Fruit fly (Drosophila melanogaster) whole organism, embryonic: ENCODE data around the gene Sam-S.

Experiments used
- Atf6 ChIP-seq: fragments of 200-800 bp; sonication (Bioruptor generic); IDR thresholded peaks from 2 replicates; pipeline ENCODE4 v1.3.6; 2022; ENCODE audit warnings: missing biosample characterization, missing genetic modification characterization
- BEAF-32 ChIP-seq: fragments of 200-800 bp; sonication (Bioruptor generic); optimal IDR thresholded peaks from 3 replicates; lab custom pipeline; 2017; ENCODE audit warnings: missing biosample characterization, missing genetic modification characterization, mild to moderate bottlenecking, moderate library complexity, missing genetic modification reagents
- Bgb ChIP-seq: fragments of 200-800 bp; sonication (Bioruptor generic); IDR thresholded peaks from 2 replicates; pipeline ENCODE4 v1.3.6; 2022; ENCODE audit warnings: missing biosample characterization, missing genetic modification characterization; ENCODE audit not compliant: partially characterized antibody
- BtbVII ChIP-seq: fragments of 200-800 bp; sonication (Bioruptor generic); optimal IDR thresholded peaks from 3 replicates; lab custom pipeline; 2017; ENCODE audit warnings: missing biosample characterization, mild to moderate bottlenecking, missing genetic modification characterization
- CG11093 ChIP-seq: fragments of 200-800 bp; sonication (Bioruptor generic); IDR thresholded peaks from 3 replicates; pipeline ENCODE4 v1.3.6; 2022; ENCODE audit warnings: missing biosample characterization, missing genetic modification characterization
- CG12769 ChIP-seq: fragments of 200-800 bp; sonication (Bioruptor generic); optimal IDR thresholded peaks from 2 replicates; lab custom pipeline; 2019; ENCODE audit warnings: missing biosample characterization, mild to moderate bottlenecking, missing genetic modification characterization, moderate library complexity
- CG12942 ChIP-seq: fragments of 200-800 bp; sonication (Bioruptor generic); optimal IDR thresholded peaks from 3 replicates; lab custom pipeline; 2016; ENCODE audit warnings: missing biosample characterization, missing genetic modification characterization
- CG13894 ChIP-seq: fragments of 200-800 bp; sonication (Bioruptor generic); optimal IDR thresholded peaks from 3 replicates; lab custom pipeline; 2018; ENCODE audit warnings: missing biosample characterization, mild to moderate bottlenecking, missing genetic modification characterization, moderate library complexity
- CG17359 ChIP-seq: fragments of 200-800 bp; sonication (Bioruptor generic); optimal IDR thresholded peaks from 3 replicates; lab custom pipeline; 2018; ENCODE audit warnings: missing biosample characterization, mild to moderate bottlenecking, missing genetic modification characterization, moderate library complexity
- CG17612 ChIP-seq: fragments of 200-800 bp; sonication (Bioruptor generic); IDR thresholded peaks from 2 replicates; pipeline ENCODE4 v1.3.6; 2022; ENCODE audit warnings: missing biosample characterization, missing genetic modification characterization
- CG18262 ChIP-seq: fragments of 200-800 bp; optimal IDR thresholded peaks from 3 replicates; lab custom pipeline; 2019; ENCODE audit warnings: missing biosample characterization, mild to moderate bottlenecking, missing genetic modification characterization, moderate library complexity
- CG18599 ChIP-seq: fragments of 200-800 bp; sonication (Bioruptor generic); optimal IDR thresholded peaks from 3 replicates; lab custom pipeline; 2017; ENCODE audit warnings: missing biosample characterization, missing genetic modification characterization, mild to moderate bottlenecking, moderate library complexity, missing genetic modification reagents
- CG2199 ChIP-seq: fragments of 200-800 bp; sonication (Bioruptor generic); IDR thresholded peaks from 3 replicates; pipeline ENCODE4 v1.3.6; 2022; ENCODE audit warnings: missing biosample characterization, missing genetic modification characterization
- CG2712 ChIP-seq: fragments of 200-800 bp; optimal IDR thresholded peaks from 3 replicates; lab custom pipeline; 2019; ENCODE audit warnings: missing biosample characterization, mild to moderate bottlenecking, missing genetic modification characterization, moderate library complexity
- CG32772 ChIP-seq: fragments of 200-800 bp; sonication (Bioruptor generic); IDR thresholded peaks from 2 replicates; pipeline ENCODE4 v1.3.6; 2022; ENCODE audit warnings: missing biosample characterization, missing genetic modification characterization
- CG3281 ChIP-seq: fragments of 200-800 bp; sonication (Bioruptor generic); optimal IDR thresholded peaks from 3 replicates; lab custom pipeline; 2017; ENCODE audit warnings: missing biosample characterization, mild to moderate bottlenecking, missing genetic modification characterization
- CG7987 ChIP-seq: fragments of 200-800 bp; sonication (Bioruptor generic); optimal IDR thresholded peaks from 2 replicates; lab custom pipeline; 2018; ENCODE audit warnings: missing biosample characterization, mild to moderate bottlenecking, missing genetic modification characterization, moderate library complexity
- CG8290 ChIP-seq, 3 experiments: fragments of 200-800 bp; sonication (Bioruptor generic); optimal IDR thresholded peaks; 2 replicates each; lab custom pipeline; 2016 to 2019; ENCODE audit warnings: missing biosample characterization in 3 of 3, missing genetic modification characterization in 3 of 3, mild to moderate bottlenecking in 2 of 3, moderate library complexity in 1 of 3
- CG9932 ChIP-seq: fragments of 200-800 bp; sonication (Bioruptor generic); IDR thresholded peaks from 2 replicates; pipeline ENCODE4 v1.3.6; 2022; ENCODE audit warnings: missing biosample characterization, missing genetic modification characterization
- CTCF ChIP-seq: fragments of 200-800 bp; sonication (Bioruptor generic); optimal IDR thresholded peaks from 2 replicates; lab custom pipeline; 2017; ENCODE audit warnings: missing biosample characterization, mild to moderate bottlenecking, missing genetic modification characterization, moderate library complexity
- D19A ChIP-seq: fragments of 200-800 bp; optimal IDR thresholded peaks from 3 replicates; lab custom pipeline; 2019; ENCODE audit warnings: missing biosample characterization, mild to moderate bottlenecking, missing genetic modification characterization, moderate library complexity
- Ets65A ChIP-seq: fragments of 200-800 bp; sonication (Bioruptor generic); peaks from one replicate; lab custom pipeline; 2016; ENCODE audit warnings: missing biosample characterization, missing genetic modification characterization
- HHEX ChIP-seq: fragments of 200-800 bp; sonication (Bioruptor generic); optimal IDR thresholded peaks from 3 replicates; lab custom pipeline; 2017; ENCODE audit warnings: missing biosample characterization, mild to moderate bottlenecking, missing genetic modification characterization, missing genetic modification reagents
- HmgZ ChIP-seq: fragments of 200-800 bp; sonication (Bioruptor generic); optimal IDR thresholded peaks from 2 replicates; lab custom pipeline; 2018; ENCODE audit warnings: missing biosample characterization, mild to moderate bottlenecking, missing genetic modification characterization
- Hr3 ChIP-seq: fragments of 200-800 bp; sonication (Bioruptor generic); optimal IDR thresholded peaks from 3 replicates; lab custom pipeline; 2016; ENCODE audit warnings: missing biosample characterization, missing genetic modification characterization
- Hr78 ChIP-seq, 2 experiments: fragments of 200-800 bp in 1 of 2; fragments of >200 bp in 1 of 2; sonication (Bioruptor generic) in 1 of 2; optimal IDR thresholded peaks; 2 replicates each; lab custom pipeline; 2017 to 2019; ENCODE audit warnings: missing biosample characterization in 2 of 2, missing genetic modification characterization in 2 of 2, mild to moderate bottlenecking in 1 of 2, moderate library complexity in 1 of 2
- Med ChIP-seq: fragments of 200-800 bp; sonication (Bioruptor generic); peaks from one replicate; lab custom pipeline; 2016; ENCODE audit warnings: missing biosample characterization, missing genetic modification characterization, mild to moderate bottlenecking, inconsistent platforms, moderate library complexity
- NfI ChIP-seq: fragments of 200-800 bp; sonication (Bioruptor generic); optimal IDR thresholded peaks from 3 replicates; lab custom pipeline; 2018; ENCODE audit warnings: missing biosample characterization, mild to moderate bottlenecking, missing genetic modification characterization, moderate library complexity
- Pdp1 ChIP-seq, 2 experiments: fragments of 200-800 bp; sonication (Bioruptor generic); optimal IDR thresholded peaks; 3 replicates each; lab custom pipeline; 2016; ENCODE audit warnings: missing biosample characterization in 2 of 2, missing genetic modification characterization in 2 of 2, mild to moderate bottlenecking in 1 of 2, moderate library complexity in 1 of 2
- Side ChIP-seq: fragments of 200-800 bp; sonication (Bioruptor generic); optimal IDR thresholded peaks from 2 replicates; lab custom pipeline; 2016; ENCODE audit warnings: missing biosample characterization, missing genetic modification characterization
- Xrp1 ChIP-seq: fragments of 200-800 bp; sonication (Bioruptor generic); IDR thresholded peaks from 2 replicates; pipeline ENCODE4 v1.3.6; 2022; ENCODE audit warnings: missing biosample characterization, missing genetic modification characterization
- amos ChIP-seq: fragments of 200-800 bp; sonication (Bioruptor generic); IDR thresholded peaks from 2 replicates; pipeline ENCODE4 v1.3.6; 2022; ENCODE audit warnings: missing biosample characterization, missing genetic modification characterization; ENCODE audit not compliant: partially characterized antibody
- caup ChIP-seq: fragments of 200-800 bp; sonication (Bioruptor generic); optimal IDR thresholded peaks from 3 replicates; lab custom pipeline; 2017; ENCODE audit warnings: missing biosample characterization, mild to moderate bottlenecking, missing genetic modification characterization, moderate library complexity; ENCODE audit not compliant: severe bottlenecking
- eve ChIP-seq, 2 experiments: fragments of >200 bp; optimal IDR thresholded peaks; 2 replicates each; lab custom pipeline; 2017; ENCODE audit warnings: missing biosample characterization in 2 of 2, missing genetic modification characterization in 2 of 2
- kah ChIP-seq: fragments of 200-800 bp; sonication (Bioruptor generic); optimal IDR thresholded peaks from 2 replicates; lab custom pipeline; 2018; ENCODE audit warnings: missing biosample characterization, mild to moderate bottlenecking, missing genetic modification characterization
- lab ChIP-seq: fragments of 200-800 bp; sonication (Bioruptor generic); optimal IDR thresholded peaks from 3 replicates; lab custom pipeline; 2017; ENCODE audit warnings: missing biosample characterization, missing genetic modification characterization, mild to moderate bottlenecking, moderate library complexity, missing genetic modification reagents
- mirr ChIP-seq: fragments of 200-800 bp; sonication (Bioruptor generic); optimal IDR thresholded peaks from 3 replicates; lab custom pipeline; 2018; ENCODE audit warnings: missing biosample characterization, mild to moderate bottlenecking, missing genetic modification characterization
- row ChIP-seq: fragments of 200-800 bp; sonication (Bioruptor generic); IDR thresholded peaks from 3 replicates; pipeline ENCODE4 v1.3.6; 2022; ENCODE audit warnings: missing biosample characterization, missing genetic modification characterization
- sens-2 ChIP-seq: fragments of 200-800 bp; sonication (Bioruptor generic); IDR thresholded peaks from 2 replicates; pipeline ENCODE4 v1.3.6; 2022; ENCODE audit warnings: missing biosample characterization, missing genetic modification characterization
- sob ChIP-seq: fragments of 200-800 bp; sonication (Bioruptor generic); IDR thresholded peaks from 2 replicates; pipeline ENCODE4 v1.3.6; 2022; ENCODE audit warnings: missing biosample characterization, missing genetic modification characterization
- sug ChIP-seq: fragments of 200-800 bp; optimal IDR thresholded peaks from 2 replicates; lab custom pipeline; 2019; ENCODE audit warnings: missing biosample characterization, mild to moderate bottlenecking, missing genetic modification characterization, moderate library complexity

Sam-S gene

DNA sequence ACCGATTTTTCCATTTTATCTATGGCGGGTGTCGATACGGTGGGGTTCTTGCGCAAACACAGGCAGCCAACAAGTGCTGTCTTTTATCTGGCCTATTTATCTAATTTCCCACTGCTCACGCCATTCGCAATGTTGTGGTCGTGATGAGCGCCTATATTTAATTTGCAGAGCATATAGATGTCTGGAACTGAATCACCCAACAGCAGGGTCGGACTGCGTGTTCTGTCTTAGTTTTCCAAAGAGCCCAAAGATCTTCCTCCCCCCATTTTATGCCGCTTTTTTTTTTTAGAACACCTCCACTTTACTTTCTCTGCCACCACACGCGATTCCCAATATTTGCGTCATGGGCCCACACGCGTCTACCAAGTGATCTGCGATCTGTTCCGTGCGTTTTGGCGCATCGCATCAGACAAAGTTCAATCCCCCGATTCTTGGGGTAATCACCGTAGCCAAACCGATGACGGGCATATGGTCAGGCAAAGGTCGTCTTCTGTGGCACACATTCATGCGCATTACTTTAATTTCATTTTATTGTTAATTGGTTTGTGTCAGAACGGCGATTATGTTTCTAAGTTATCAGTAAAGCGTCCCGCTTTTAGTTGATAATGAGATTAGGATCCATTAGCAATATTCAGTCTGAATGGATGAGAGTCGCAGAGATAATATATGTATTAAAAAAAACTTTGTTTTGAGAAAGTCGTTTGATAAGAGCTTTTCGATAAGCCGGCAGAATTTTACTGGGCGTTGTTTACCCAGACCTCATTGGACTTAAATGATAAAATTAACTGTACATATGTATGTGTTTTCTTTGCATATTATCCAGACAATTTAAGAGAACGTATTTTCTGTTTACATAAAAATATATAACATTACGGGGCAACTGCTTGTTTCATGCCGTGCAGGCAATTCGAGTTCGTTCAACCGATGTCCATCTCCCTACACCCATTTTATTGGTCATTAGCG is 30.3 kb downstream of the Sam-S start (continued):
- peak in 1 of 2 experiments; percentile 55 for TF ChIP-seq Hr78 (GFP tag; optimal IDR thresholded peaks at IDR 0.05; lab: Kevin White, UChicago)
- TF ChIP-seq sug (tag; lab: Kevin White, UChicago) = peak; percentile 69
- peak in 1 of 2 experiments; percentile 71 for TF ChIP-seq Pdp1 (GFP tag; optimal IDR thresholded peaks at IDR 0.05; lab: Kevin White, UChicago)
- peak; percentile 20 for TF ChIP-seq CG18599 (GFP tag; lab: Kevin White, UChicago)
- no peak for TF ChIP-seq sob (GFP tag; lab: Robert Waterston, UW)
- peak; percentile 65 for TF ChIP-seq Ets65A (GFP tag; lab: Kevin White, UChicago)
- TF ChIP-seq caup (GFP tag; lab: Kevin White, UChicago) = peak; percentile 16
- TF ChIP-seq CG7987 (GFP tag; lab: Kevin White, UChicago) = peak; percentile 79
- peak; percentile 81 for TF ChIP-seq CG12769 (tag; lab: Kevin White, UChicago)

DNA sequence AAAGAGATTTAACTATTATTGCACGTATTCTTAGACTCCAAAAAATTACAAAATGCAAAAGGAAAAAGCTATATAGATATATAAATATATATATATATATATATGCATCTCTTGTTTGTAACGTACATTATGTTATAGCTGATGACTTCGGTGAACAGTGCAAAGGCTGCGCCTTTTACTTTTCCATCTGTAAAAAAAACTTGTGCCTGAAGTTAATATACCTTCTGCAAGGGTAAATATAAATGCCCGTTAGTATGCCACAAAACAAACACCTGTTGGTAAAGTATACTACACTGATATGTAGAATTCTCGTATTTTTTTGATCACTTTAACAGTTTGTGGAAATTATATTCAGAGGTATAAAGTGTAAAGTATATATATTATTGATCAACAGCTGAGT is 31.4 kb downstream of the Sam-S start:
- TF ChIP-seq HHEX (peak; percentile 28), Xrp1 (GFP tag; lab: Robert Waterston, UW) (0 out of 2 replicates have a peak, but pooled peaks have one; percentile 16), Atf6 (GFP tag; lab: Robert Waterston, UW) (no peak), CG18262 (no peak), CG12942 (GFP tag; lab: Kevin White, UChicago) (no peak), CG17359 (tag; lab: Kevin White, UChicago) (peak; percentile 17), sens-2 (GFP tag; lab: Robert Waterston, UW) (no peak), Med (peak; percentile 59), lab (GFP tag; lab: Kevin White, UChicago) (peak; percentile 22), amos (GFP tag; lab: Robert Waterston, UW) (peak; percentile 33; the same call in 1 of the 2 replicates), mirr (no peak), BtbVII (GFP tag; lab: Kevin White, UChicago) (peak; percentile 1), Bgb (GFP tag; lab: Robert Waterston, UW) (0 out of 2 replicates have a peak, but pooled peaks have one; percentile 23), row (GFP tag; lab: Robert Waterston, UW) (0 out of 3 replicates have a peak, but pooled peaks have one; percentile 6), CG8290 (GFP tag; optimal IDR thresholded peaks at IDR 0.05; lab: Kevin White, UChicago) (peak; percentile 45), CG8290 (tag; optimal IDR thresholded peaks at IDR 0.05; lab: Kevin White, UChicago) (peak in 1 of 2 experiments; percentile 45), CG2712 (peak; percentile 10), HmgZ (peak; percentile 47), BEAF-32 (GFP tag; lab: Kevin White, UChicago) (no peak), D19A (tag; lab: Kevin White, UChicago) (peak; percentile 63), NfI (GFP tag; lab: Kevin White, UChicago) (peak; percentile 2), Side (GFP tag; lab: Kevin White, UChicago) (no peak), kah (GFP tag; lab: Kevin White, UChicago) (peak; percentile 3), CG3281 (GFP tag; lab: Kevin White, UChicago) (no peak), CG13894 (tag; lab: Kevin White, UChicago) (peak; percentile 43), CTCF (GFP tag; lab: Kevin White, UChicago) (peak; percentile 60), CG17612 (GFP tag; lab: Robert Waterston, UW) (peak; percentile 54; the same call in 1 of the 2 replicates), CG11093 (GFP tag; lab: Robert Waterston, UW) (no peak), eve (GFP tag; optimal IDR thresholded peaks at IDR 0.05; lab: Kevin White, UChicago) (no peak), CG32772 (GFP tag; lab: Robert Waterston, UW) (no peak), Hr3 (GFP tag; lab: Kevin White, UChicago) (no peak), CG2199 (GFP tag; lab: Robert Waterston, UW) (0 out of 3 replicates have a peak, but pooled peaks have one; percentile 34), CG9932 (GFP tag; lab: Robert Waterston, UW) (peak; percentile 26; the same call in 1 of the 2 replicates)
